Worm (Caenorhabditis elegans): Measurements from ENCODE around the gene M04G7.5.

ce11 chrIV:408892-409291 is 46.0 kb upstream of the M04G7.5 start:
- TF ChIP-seq ama-1 (optimal IDR thresholded peaks at IDR 0.05) (no peak), B0310.2 (tag; optimal IDR thresholded peaks at IDR 0.05) (no peak), hmg-4 (GFP tag; optimal IDR thresholded peaks at IDR 0.05) (no peak), flt-1 (GFP tag; IDR thresholded peaks at IDR 0.05) (no peak), sea-1 (GFP tag; conservative IDR thresholded peaks at IDR 0.05) (no peak), ets-7 (tag; optimal IDR thresholded peaks at IDR 0.05) (no peak), tbx-37 (GFP tag; conservative IDR thresholded peaks at IDR 0.05) (no peak), ceh-13 (GFP tag; optimal IDR thresholded peaks at IDR 0.05) (no peak), tra-4 (tag; optimal IDR thresholded peaks at IDR 0.05) (no peak)
